Worm (Caenorhabditis elegans) whole organism, young adult: Measurements from ENCODE around the gene prx-6.

ENCODE experiments used
- B0336.3 ChIP-seq: fragments of 200-800 bp; sonication (Bioruptor generic); IDR thresholded peaks from 2 replicates; pipeline ENCODE4 v1.3.6; 2022; ENCODE audit warnings: missing genetic modification characterization, missing compliant biosample characterization
- C17E4.6 ChIP-seq: fragments of 200-800 bp; sonication (Bioruptor generic); IDR thresholded peaks from 2 replicates; pipeline ENCODE4 v1.3.6; 2022; ENCODE audit warnings: missing genetic modification reagents, missing genetic modification characterization, missing compliant biosample characterization
- D2030.7 ChIP-seq: fragments of 200-800 bp; sonication (Bioruptor generic); IDR thresholded peaks from 2 replicates; pipeline ENCODE4 v1.3.6; 2022; ENCODE audit warnings: missing genetic modification reagents, missing genetic modification characterization, missing compliant biosample characterization
- F23B12.7 ChIP-seq: sonication (generic microtip); optimal IDR thresholded peaks from 2 replicates; lab custom pipeline; 2017; ENCODE audit warnings: missing genetic modification characterization, mild to moderate bottlenecking, missing compliant biosample characterization, antibody characterized with exemption, moderate library complexity; ENCODE audit not compliant: insufficient read depth
- F33H1.4 ChIP-seq: fragments of 200-800 bp; sonication (Bioruptor generic); IDR thresholded peaks from 2 replicates; pipeline ENCODE4 v1.3.6; 2022; ENCODE audit warnings: missing genetic modification reagents, missing genetic modification characterization, missing compliant biosample characterization
- F39B2.1 ChIP-seq: fragments of 200-800 bp; sonication (Bioruptor generic); IDR thresholded peaks from 2 replicates; pipeline ENCODE4 v1.3.6; 2022; ENCODE audit warnings: missing genetic modification reagents, missing genetic modification characterization, missing compliant biosample characterization
- F49E8.2 ChIP-seq: sonication (generic microtip); optimal IDR thresholded peaks from 3 replicates; lab custom pipeline; 2017; ENCODE audit warnings: missing genetic modification characterization, mild to moderate bottlenecking, missing compliant biosample characterization, antibody characterized with exemption, moderate library complexity; ENCODE audit not compliant: insufficient read depth
- Y56A3A.18 ChIP-seq: fragments of 200-800 bp; sonication (Bioruptor generic); IDR thresholded peaks from 2 replicates; pipeline ENCODE4 v1.3.6; 2022; ENCODE audit warnings: missing genetic modification reagents, missing genetic modification characterization, missing compliant biosample characterization
- Y67H2A.10 ChIP-seq: fragments of 200-800 bp; sonication (Bioruptor generic); conservative IDR thresholded peaks from 2 replicates; pipeline ENCODE4 v1.3.6; 2022; ENCODE audit warnings: missing genetic modification reagents, missing genetic modification characterization, missing compliant biosample characterization
- Y79H2A.3 ChIP-seq: fragments of 200-800 bp; sonication (Bioruptor generic); conservative IDR thresholded peaks from 2 replicates; pipeline ENCODE4 v1.3.6; 2022; ENCODE audit warnings: missing genetic modification reagents, missing genetic modification characterization, missing compliant biosample characterization
- Y95B8A.8 ChIP-seq: fragments of 200-800 bp; sonication (Bioruptor generic); IDR thresholded peaks from 2 replicates; pipeline ENCODE4 v1.3.6; 2022; ENCODE audit warnings: missing genetic modification reagents, missing genetic modification characterization, missing compliant biosample characterization
- ZK185.1 ChIP-seq: sonication (generic microtip); optimal IDR thresholded peaks from 2 replicates; lab custom pipeline; 2016; ENCODE audit warnings: mild to moderate bottlenecking, missing genetic modification characterization, missing compliant biosample characterization; ENCODE audit not compliant: poor library complexity, severe bottlenecking
- aptf-3 ChIP-seq: fragments of 200-800 bp; sonication (Bioruptor generic); IDR thresholded peaks from 2 replicates; pipeline ENCODE4 v1.3.6; 2022; ENCODE audit warnings: missing genetic modification characterization, missing compliant biosample characterization
- atf-7 ChIP-seq: sonication (generic microtip); optimal IDR thresholded peaks from 2 replicates; lab custom pipeline; 2017; ENCODE audit warnings: mild to moderate bottlenecking, missing genetic modification characterization, missing compliant biosample characterization
- attf-6 ChIP-seq: fragments of 200-800 bp; sonication (Bioruptor generic); IDR thresholded peaks from 2 replicates; pipeline ENCODE4 v1.3.6; 2022; ENCODE audit warnings: missing genetic modification reagents, missing genetic modification characterization, missing compliant biosample characterization
- bed-2 ChIP-seq: fragments of 200-800 bp; sonication (Bioruptor generic); IDR thresholded peaks from 2 replicates; pipeline ENCODE4 v1.3.6; 2022; ENCODE audit warnings: missing genetic modification reagents, missing genetic modification characterization, missing compliant biosample characterization
- ceh-27 ChIP-seq: fragments of 200-800 bp; sonication (Bioruptor generic); optimal IDR thresholded peaks from 2 replicates; lab custom pipeline; 2018; ENCODE audit warnings: mild to moderate bottlenecking, missing genetic modification characterization, moderate library complexity, missing compliant biosample characterization
- ceh-91 ChIP-seq: fragments of 200-800 bp; sonication (Bioruptor generic); IDR thresholded peaks from 2 replicates; pipeline ENCODE4 v1.3.6; 2022; ENCODE audit warnings: missing genetic modification reagents, missing genetic modification characterization, missing compliant biosample characterization
- dpl-1 ChIP-seq: fragments of 150-350 bp; optimal IDR thresholded peaks from 2 replicates; lab custom pipeline; 2014; ENCODE audit warnings: missing biosample characterization, missing genetic modification reagents, missing genetic modification characterization
- efl-1 ChIP-seq: fragments of 150-350 bp; optimal IDR thresholded peaks from 2 replicates; lab custom pipeline; 2014; ENCODE audit warnings: missing biosample characterization, missing genetic modification reagents, missing genetic modification characterization
- egl-18 ChIP-seq: fragments of 200-800 bp; sonication (Bioruptor generic); IDR thresholded peaks from 2 replicates; pipeline ENCODE4 v1.3.6; 2022; ENCODE audit warnings: missing genetic modification reagents, missing genetic modification characterization, missing compliant biosample characterization
- egl-44 ChIP-seq: fragments of 200-800 bp; sonication (Bioruptor generic); IDR thresholded peaks from 2 replicates; pipeline ENCODE4 v1.3.6; 2022; ENCODE audit warnings: missing genetic modification reagents, missing genetic modification characterization, missing compliant biosample characterization
- egrh-3 ChIP-seq: fragments of 200-800 bp; sonication (Bioruptor generic); IDR thresholded peaks from 2 replicates; pipeline ENCODE4 v1.3.6; 2022; ENCODE audit warnings: missing genetic modification reagents, missing genetic modification characterization, missing compliant biosample characterization
- ekl-4 ChIP-seq: fragments of 200-800 bp; sonication (Bioruptor generic); IDR thresholded peaks from 2 replicates; pipeline ENCODE4 v1.3.6; 2022; ENCODE audit warnings: missing genetic modification reagents, missing genetic modification characterization, missing compliant biosample characterization
- him-1 ChIP-seq: sonication (generic microtip); optimal IDR thresholded peaks from 2 replicates; lab custom pipeline; 2016; ENCODE audit warnings: missing genotype, missing genetic modification reagents, missing genetic modification characterization, missing compliant biosample characterization
- hmg-1.2 ChIP-seq: fragments of 200-800 bp; sonication (Bioruptor generic); IDR thresholded peaks from 2 replicates; pipeline ENCODE4 v1.3.6; 2022; ENCODE audit warnings: missing genetic modification reagents, missing genetic modification characterization, missing compliant biosample characterization
- hmg-20 ChIP-seq: fragments of 200-800 bp; sonication (Bioruptor generic); IDR thresholded peaks from 2 replicates; pipeline ENCODE4 v1.3.6; 2022; ENCODE audit warnings: missing genetic modification reagents, missing genetic modification characterization, missing compliant biosample characterization
- hrde-1 ChIP-seq: sonication (generic microtip); optimal IDR thresholded peaks from 2 replicates; lab custom pipeline; 2016; ENCODE audit warnings: missing genetic modification characterization, mild to moderate bottlenecking, missing compliant biosample characterization, moderate library complexity, missing genotype, missing genetic modification reagents, borderline replicate concordance
- hsf-1 ChIP-seq: fragments of 200-800 bp; sonication (Bioruptor generic); IDR thresholded peaks from 2 replicates; pipeline ENCODE4 v1.3.6; 2022; ENCODE audit warnings: missing genetic modification reagents, missing genetic modification characterization, missing compliant biosample characterization
- let-526 ChIP-seq: fragments of 200-800 bp; sonication (Bioruptor generic); IDR thresholded peaks from 2 replicates; pipeline ENCODE4 v1.3.6; 2022; ENCODE audit warnings: missing genetic modification reagents, missing genetic modification characterization, missing compliant biosample characterization
- lin-35 ChIP-seq, 3 experiments: fragments of 150-350 bp in 2 of 3; sonication (generic microtip) in 1 of 3; optimal IDR thresholded peaks; 2 replicates each; lab custom pipeline; 2014 to 2018; ENCODE audit warnings: missing biosample characterization in 3 of 3, missing genetic modification characterization in 3 of 3, missing genetic modification reagents in 3 of 3
- lin-54 ChIP-seq: fragments of 200-800 bp; sonication (Bioruptor generic); optimal IDR thresholded peaks from 2 replicates; lab custom pipeline; 2018; ENCODE audit warnings: mild to moderate bottlenecking, missing genetic modification characterization, missing compliant biosample characterization
- lir-1 ChIP-seq: fragments of 200-800 bp; sonication (Bioruptor generic); conservative IDR thresholded peaks from 2 replicates; pipeline ENCODE4 v1.3.6; 2022; ENCODE audit warnings: missing genetic modification reagents, missing genetic modification characterization, missing compliant biosample characterization
- lsl-1 ChIP-seq: fragments of 200-800 bp; sonication (Bioruptor generic); optimal IDR thresholded peaks from 2 replicates; lab custom pipeline; 2018; ENCODE audit warnings: mild to moderate bottlenecking, missing genetic modification characterization, moderate library complexity, missing compliant biosample characterization
- madf-3 ChIP-seq: fragments of 200-800 bp; sonication (Bioruptor generic); IDR thresholded peaks from 2 replicates; pipeline ENCODE4 v1.3.6; 2022; ENCODE audit warnings: missing genetic modification reagents, missing genetic modification characterization, missing compliant biosample characterization
- madf-8 ChIP-seq: fragments of 200-800 bp; sonication (Bioruptor generic); conservative IDR thresholded peaks from 2 replicates; pipeline ENCODE4 v1.3.6; 2022; ENCODE audit warnings: missing genetic modification reagents, missing genetic modification characterization, missing compliant biosample characterization
- mcd-1 ChIP-seq: fragments of 200-800 bp; sonication (Bioruptor generic); IDR thresholded peaks from 2 replicates; pipeline ENCODE4 v1.3.6; 2022; ENCODE audit warnings: missing genetic modification reagents, missing genetic modification characterization, missing compliant biosample characterization
- mes-4 ChIP-seq: sonication (generic microtip); optimal IDR thresholded peaks from 2 replicates; lab custom pipeline; 2016; ENCODE audit warnings: missing genotype, missing genetic modification characterization, missing compliant biosample characterization
- nhr-80 ChIP-seq: sonication (generic microtip); optimal IDR thresholded peaks from 2 replicates; lab custom pipeline; 2016; ENCODE audit warnings: missing genetic modification characterization, missing compliant biosample characterization
- rcor-1 ChIP-seq: fragments of 200-800 bp; sonication (Bioruptor generic); IDR thresholded peaks from 2 replicates; pipeline ENCODE4 v1.3.6; 2022; ENCODE audit warnings: missing genetic modification reagents, missing genetic modification characterization, missing compliant biosample characterization
- tbp1 ChIP-seq: fragments of 200-800 bp; sonication (Bioruptor generic); optimal IDR thresholded peaks from 2 replicates; lab custom pipeline; 2018; ENCODE audit warnings: mild to moderate bottlenecking, missing genetic modification characterization, missing compliant biosample characterization
- tlf-1 ChIP-seq: fragments of 200-800 bp; sonication (Bioruptor generic); optimal IDR thresholded peaks from 2 replicates; lab custom pipeline; 2018; ENCODE audit warnings: mild to moderate bottlenecking, missing genetic modification characterization, missing compliant biosample characterization
- unc-130 ChIP-seq: sonication (generic microtip); optimal IDR thresholded peaks from 2 replicates; lab custom pipeline; 2016; ENCODE audit warnings: missing genetic modification reagents, missing genetic modification characterization, missing compliant biosample characterization
- xnd-1 ChIP-seq: sonication (generic microtip); optimal IDR thresholded peaks from 2 replicates; lab custom pipeline; 2016; ENCODE audit warnings: missing genotype, missing genetic modification reagents, missing genetic modification characterization, missing compliant biosample characterization
- ztf-22 ChIP-seq: fragments of 200-800 bp; sonication (Bioruptor generic); optimal IDR thresholded peaks from 2 replicates; lab custom pipeline; 2018; ENCODE audit warnings: mild to moderate bottlenecking, missing genetic modification characterization, moderate library complexity, missing compliant biosample characterization
- ztf-25 ChIP-seq: fragments of 200-800 bp; sonication (Bioruptor generic); IDR thresholded peaks from 2 replicates; pipeline ENCODE4 v1.3.6; 2022; ENCODE audit warnings: missing genetic modification reagents, missing genetic modification characterization, missing compliant biosample characterization
- ztf-3 ChIP-seq: fragments of 200-800 bp; sonication (Bioruptor generic); optimal IDR thresholded peaks from 2 replicates; lab custom pipeline; 2018; ENCODE audit warnings: mild to moderate bottlenecking, missing genetic modification characterization, missing compliant biosample characterization
- ztf-6 ChIP-seq: fragments of 200-800 bp; sonication (Bioruptor generic); IDR thresholded peaks from 2 replicates; pipeline ENCODE4 v1.3.6; 2022; ENCODE audit warnings: missing genetic modification reagents, missing genetic modification characterization, missing compliant biosample characterization

Gene prx-6

DNA sequence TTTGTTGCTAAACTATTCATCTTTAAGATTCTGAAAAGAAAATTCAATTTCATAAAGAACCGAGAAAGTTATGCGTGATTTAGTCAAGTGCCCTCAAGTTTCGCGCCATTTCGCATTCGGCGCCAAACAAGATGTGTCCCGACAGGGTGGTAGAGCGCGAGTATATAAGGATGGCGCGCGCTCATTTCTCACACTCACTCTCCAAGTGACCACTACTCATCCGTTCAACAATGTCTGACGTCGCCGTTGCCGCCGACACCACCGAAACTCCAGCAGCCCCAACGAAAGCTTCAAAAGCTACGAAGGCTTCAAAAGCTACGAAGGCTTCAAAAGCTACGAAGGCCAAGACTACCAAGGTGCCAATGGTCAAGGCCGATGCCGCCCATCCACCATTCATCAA lies 34.2 kb upstream of the prx-6 start, which contains the start of gene hil-4:
TSS of gene hil-4 (plus strand) at position 191 of the 400 bp plus-strand sequence.
- TF ChIP-seq Y56A3A.18 (GFP tag; lab: Robert Waterston, UW) (no peak), hrde-1 (tag; lab: Kevin White, UChicago) (no peak), nhr-80 (tag; lab: Kevin White, UChicago) (no peak), F49E8.2 (no peak), F39B2.1 (GFP tag; lab: Robert Waterston, UW) (peak; percentile 99), D2030.7 (peak; percentile 90), unc-130 (peak; percentile 24), Y79H2A.3 (GFP tag; lab: Robert Waterston, UW) (peak; percentile 51; the same call in 1 of the 2 replicates), madf-8 (peak; percentile 86), efl-1 (GFP tag; lab: Kevin White, UChicago) (peak; percentile 91), hmg-1.2 (peak; percentile 45; the same call in 1 of the 2 replicates), ZK185.1 (tag; lab: Kevin White, UChicago) (no peak), lin-54 (GFP tag; lab: Kevin White, UChicago) (peak; percentile 53), aptf-3 (GFP tag; lab: Robert Waterston, UW) (no peak), egrh-3 (0 out of 2 replicates have a peak, but pooled peaks have one; percentile 17), ekl-4 (GFP tag; lab: Robert Waterston, UW) (peak; percentile 74; the same call in 1 of the 2 replicates), hmg-20 (GFP tag; lab: Robert Waterston, UW) (no peak), xnd-1 (tag; lab: Kevin White, UChicago) (peak; percentile 80), tbp1 (GFP tag; lab: Kevin White, UChicago) (peak; percentile 69), egl-44 (GFP tag; lab: Robert Waterston, UW) (no peak), attf-6 (peak; percentile 32; the same call in 1 of the 2 replicates), ztf-25 (GFP tag; lab: Robert Waterston, UW) (no peak), F33H1.4 (GFP tag; lab: Robert Waterston, UW) (peak; percentile 79), atf-7 (no peak), lin-35 (GFP tag; optimal IDR thresholded peaks at IDR 0.05; lab: Kevin White, UChicago) (peak in 1 of 3 experiments; percentile 16), ceh-27 (peak; percentile 21), rcor-1 (GFP tag; lab: Robert Waterston, UW) (peak; percentile 47), ztf-22 (GFP tag; lab: Kevin White, UChicago) (no peak), egl-18 (GFP tag; lab: Robert Waterston, UW) (no peak), B0336.3 (GFP tag; lab: Robert Waterston, UW) (no peak), lir-1 (0 out of 2 replicates have a peak, but pooled peaks have one; percentile 35), tlf-1 (GFP tag; lab: Kevin White, UChicago) (no peak), C17E4.6 (GFP tag; lab: Robert Waterston, UW) (peak; percentile 57; the same call in 1 of the 2 replicates), ztf-3 (GFP tag; lab: Kevin White, UChicago) (no peak), ztf-6 (0 out of 2 replicates have a peak, but pooled peaks have one; percentile 49), let-526 (GFP tag; lab: Robert Waterston, UW) (0 out of 2 replicates have a peak, but pooled peaks have one; percentile 37), mes-4 (tag; lab: Kevin White, UChicago) (no peak), madf-3 (0 out of 2 replicates have a peak, but pooled peaks have one; percentile 61), hsf-1 (GFP tag; lab: Robert Waterston, UW) (peak; percentile 78), Y67H2A.10 (GFP tag; lab: Robert Waterston, UW) (peak; percentile 20; the same call in 1 of the 2 replicates), lsl-1 (GFP tag; lab: Kevin White, UChicago) (peak; percentile 74), F23B12.7 (tag; lab: Kevin White, UChicago) (no peak), him-1 (tag; lab: Kevin White, UChicago) (no peak), mcd-1 (GFP tag; lab: Robert Waterston, UW) (peak; percentile 42), dpl-1 (peak; percentile 75), ceh-91 (peak; percentile 86), bed-2 (GFP tag; lab: Robert Waterston, UW) (0 out of 2 replicates have a peak, but pooled peaks have one; percentile 14), Y95B8A.8 (GFP tag; lab: Robert Waterston, UW) (peak; percentile 75; the same call in 1 of the 2 replicates)
